Fruit fly (Drosophila melanogaster): ENCODE measurements around the gene Trl.

Trl gene

dm6 chr3L:14784241-14784948 is 23.5 kb upstream of the Trl start:
- TF ChIP-seq Rel (GFP tag; optimal IDR thresholded peaks at IDR 0.05) (no peak), Rel (tag; optimal IDR thresholded peaks at IDR 0.05) (peak; percentile 57), fru (GFP tag; optimal IDR thresholded peaks at IDR 0.05) (no peak), Hr83 (GFP tag; optimal IDR thresholded peaks at IDR 0.05; ENCODE audit: poor library complexity, severe bottlenecking) (no peak), psq (GFP tag; optimal IDR thresholded peaks at IDR 0.05) (no peak), Hnf4 (GFP tag; optimal IDR thresholded peaks at IDR 0.05) (no peak), Abd-B (GFP tag; optimal IDR thresholded peaks at IDR 0.05) (no peak)

dm6 chr3L:14783363-14783627 is 22.4 kb upstream of the Trl start:
- no peak for TF ChIP-seq fru (GFP tag; optimal IDR thresholded peaks at IDR 0.05)
- no peak for TF ChIP-seq Rel (GFP tag; optimal IDR thresholded peaks at IDR 0.05)
- peak; percentile 0 for TF ChIP-seq Rel (tag; optimal IDR thresholded peaks at IDR 0.05)
- TF ChIP-seq lola (GFP tag; optimal IDR thresholded peaks at IDR 0.05), result no peak
- no peak for TF ChIP-seq CG32264 (GFP tag; optimal IDR thresholded peaks at IDR 0.05)
- TF ChIP-seq Sp1 (GFP tag; optimal IDR thresholded peaks at IDR 0.05), result peak; percentile 11
- no peak for TF ChIP-seq OdsH (GFP tag; optimal IDR thresholded peaks at IDR 0.05)
- TF ChIP-seq h (GFP tag; optimal IDR thresholded peaks at IDR 0.05), result peak; percentile 73
- no peak for TF ChIP-seq Dfd (GFP tag; optimal IDR thresholded peaks at IDR 0.05)
- no peak for TF ChIP-seq GATAd (GFP tag; optimal IDR thresholded peaks at IDR 0.05)

- TF ChIP-seq jim (GFP tag; optimal IDR thresholded peaks at IDR 0.05) (no peak), Rel (GFP tag; optimal IDR thresholded peaks at IDR 0.05) (no peak), Rel (tag; optimal IDR thresholded peaks at IDR 0.05) (peak; percentile 29), Hnf4 (GFP tag; optimal IDR thresholded peaks at IDR 0.05) (peak; percentile 71)
Measured at dm6 chr3L:14782626-14783362, 21.9 kb upstream of the Trl start.

dm6 chr3L:14781863-14782218 is 21.0 kb upstream of the Trl start:
- TF ChIP-seq Hnf4 (GFP tag; optimal IDR thresholded peaks at IDR 0.05), result no peak
- TF ChIP-seq N (GFP tag; optimal IDR thresholded peaks at IDR 0.05), result no peak
- no peak for TF ChIP-seq CG9705 (GFP tag; optimal IDR thresholded peaks at IDR 0.05)
- TF ChIP-seq Hr83 (GFP tag; optimal IDR thresholded peaks at IDR 0.05; ENCODE audit: poor library complexity, severe bottlenecking), result no peak
- no peak for TF ChIP-seq br (GFP tag; optimal IDR thresholded peaks at IDR 0.05)
- TF ChIP-seq brk (GFP tag; optimal IDR thresholded peaks at IDR 0.05), result no peak
- no peak for TF ChIP-seq rgr (GFP tag; optimal IDR thresholded peaks at IDR 0.05)
- no peak for TF ChIP-seq Dfd (GFP tag; optimal IDR thresholded peaks at IDR 0.05)
- TF ChIP-seq Mio (GFP tag; optimal IDR thresholded peaks at IDR 0.05), result no peak
- no peak for TF ChIP-seq pan (optimal IDR thresholded peaks at IDR 0.05)
- no peak for TF ChIP-seq dsf (GFP tag; optimal IDR thresholded peaks at IDR 0.05; ENCODE audit: borderline replicate concordance)
- no peak for TF ChIP-seq Rel (GFP tag; optimal IDR thresholded peaks at IDR 0.05)
- no peak for TF ChIP-seq Rel (tag; optimal IDR thresholded peaks at IDR 0.05)
- TF ChIP-seq Myc (optimal IDR thresholded peaks at IDR 0.05), result no peak
- no peak for TF ChIP-seq tai (GFP tag; optimal IDR thresholded peaks at IDR 0.05)
- TF ChIP-seq h (GFP tag; optimal IDR thresholded peaks at IDR 0.05), result no peak
- no peak for TF ChIP-seq dmrt93B (GFP tag; optimal IDR thresholded peaks at IDR 0.05)
- no peak for TF ChIP-seq OdsH (GFP tag; optimal IDR thresholded peaks at IDR 0.05)
- TF ChIP-seq Jra (GFP tag; optimal IDR thresholded peaks at IDR 0.05), result no peak
- no peak for TF ChIP-seq dl (GFP tag; optimal IDR thresholded peaks at IDR 0.05; ENCODE audit: insufficient read depth in 1 of 2, partially characterized antibody in 2 of 2)

- no peak for TF ChIP-seq Mio (GFP tag; optimal IDR thresholded peaks at IDR 0.05)
- peak; percentile 20 for TF ChIP-seq OdsH (GFP tag; optimal IDR thresholded peaks at IDR 0.05)
- TF ChIP-seq Dfd (GFP tag; optimal IDR thresholded peaks at IDR 0.05), result no peak
- peak; percentile 14 for TF ChIP-seq h (GFP tag; optimal IDR thresholded peaks at IDR 0.05)
- no peak for TF ChIP-seq tai (GFP tag; optimal IDR thresholded peaks at IDR 0.05)
- TF ChIP-seq fru (GFP tag; optimal IDR thresholded peaks at IDR 0.05), result peak; percentile 7
- TF ChIP-seq woc (GFP tag; optimal IDR thresholded peaks at IDR 0.05), result peak; percentile 55
- peak; percentile 63 for TF ChIP-seq psq (GFP tag; optimal IDR thresholded peaks at IDR 0.05)
- TF ChIP-seq GATAd (GFP tag; optimal IDR thresholded peaks at IDR 0.05), result no peak
- TF ChIP-seq Hr83 (GFP tag; optimal IDR thresholded peaks at IDR 0.05; ENCODE audit: poor library complexity, severe bottlenecking), result peak; percentile 66
- peak; percentile 58 for TF ChIP-seq Rel (GFP tag; optimal IDR thresholded peaks at IDR 0.05)
- peak; percentile 41 for TF ChIP-seq Rel (tag; optimal IDR thresholded peaks at IDR 0.05)
- peak; percentile 30 for TF ChIP-seq sv (GFP tag; optimal IDR thresholded peaks at IDR 0.05)
- peak; percentile 19 for TF ChIP-seq CG9705 (GFP tag; optimal IDR thresholded peaks at IDR 0.05)
- TF ChIP-seq Myc (optimal IDR thresholded peaks at IDR 0.05), result no peak
- TF ChIP-seq rgr (GFP tag; optimal IDR thresholded peaks at IDR 0.05), result no peak
- TF ChIP-seq dmrt93B (GFP tag; optimal IDR thresholded peaks at IDR 0.05), result peak; percentile 35
- TF ChIP-seq br (GFP tag; optimal IDR thresholded peaks at IDR 0.05), result no peak
- TF ChIP-seq dl (GFP tag; optimal IDR thresholded peaks at IDR 0.05; ENCODE audit: insufficient read depth in 1 of 2, partially characterized antibody in 2 of 2), result peak in 1 of 2 experiments; percentile 65
- no peak for TF ChIP-seq HLH106 (tag; optimal IDR thresholded peaks at IDR 0.05)
- TF ChIP-seq Abd-B (GFP tag; optimal IDR thresholded peaks at IDR 0.05), result no peak
- TF ChIP-seq brk (GFP tag; optimal IDR thresholded peaks at IDR 0.05), result no peak
- TF ChIP-seq sage (GFP tag; optimal IDR thresholded peaks at IDR 0.05), result no peak
- TF ChIP-seq usp (GFP tag; optimal IDR thresholded peaks at IDR 0.05), result no peak
- TF ChIP-seq lola (GFP tag; optimal IDR thresholded peaks at IDR 0.05), result no peak
- TF ChIP-seq Sp1 (GFP tag; optimal IDR thresholded peaks at IDR 0.05), result peak; percentile 65
- TF ChIP-seq ey (GFP tag; optimal IDR thresholded peaks at IDR 0.05), result no peak
- TF ChIP-seq Vsx2 (GFP tag; optimal IDR thresholded peaks at IDR 0.05; ENCODE audit: partially characterized antibody), result no peak
- TF ChIP-seq dsf (GFP tag; optimal IDR thresholded peaks at IDR 0.05; ENCODE audit: borderline replicate concordance), result no peak
Measured at dm6 chr3L:14781082-14781862, 20.4 kb upstream of the Trl start.

All from whole organism, wandering third instar larva.